Worm (Caenorhabditis elegans): ENCODE data around the gene epg-6.

- no peak for TF ChIP-seq dpff-1 (tag; optimal IDR thresholded peaks at IDR 0.05)
- TF ChIP-seq ama-1 (optimal IDR thresholded peaks at IDR 0.05) = no peak
- no peak for TF ChIP-seq ama-1 (GFP tag; optimal IDR thresholded peaks at IDR 0.05)
Observed at ce11 chrIII:10600894-10601293, 906 bp upstream of the epg-6 start.
